Worm (Caenorhabditis elegans) whole organism, young adult: Measurements from ENCODE around the gene F07E5.12.

Source experiments
- B0019.2 ChIP-seq: fragments of 200-800 bp; sonication (Bioruptor generic); conservative IDR thresholded peaks from 2 replicates; pipeline ENCODE4 v1.3.6; 2022; ENCODE audit warnings: missing genetic modification reagents, missing genetic modification characterization, missing compliant biosample characterization
- D2030.7 ChIP-seq: fragments of 200-800 bp; sonication (Bioruptor generic); IDR thresholded peaks from 2 replicates; pipeline ENCODE4 v1.3.6; 2022; ENCODE audit warnings: missing genetic modification reagents, missing genetic modification characterization, missing compliant biosample characterization
- F37B4.10 ChIP-seq: fragments of 200-800 bp; sonication (Bioruptor generic); IDR thresholded peaks from 2 replicates; pipeline ENCODE4 v1.3.6; 2022; ENCODE audit warnings: missing genetic modification characterization, missing compliant biosample characterization
- F49E8.2 ChIP-seq: sonication (generic microtip); optimal IDR thresholded peaks from 3 replicates; lab custom pipeline; 2017; ENCODE audit warnings: missing genetic modification characterization, mild to moderate bottlenecking, missing compliant biosample characterization, antibody characterized with exemption, moderate library complexity; ENCODE audit not compliant: insufficient read depth
- F52B5.7 ChIP-seq: sonication (generic microtip); optimal IDR thresholded peaks from 2 replicates; lab custom pipeline; 2016; ENCODE audit warnings: mild to moderate bottlenecking, missing genetic modification characterization, missing compliant biosample characterization
- F55B11.4 ChIP-seq: sonication (generic microtip); optimal IDR thresholded peaks from 2 replicates; lab custom pipeline; 2016; ENCODE audit warnings: missing compliant biosample characterization, missing genetic modification characterization, borderline replicate concordance; ENCODE audit not compliant: insufficient read depth
- ama-1 ChIP-seq, 3 experiments: fragments of 150-350 bp in 1 of 3; sonication (generic microtip) in 2 of 3; optimal IDR thresholded peaks; 2 replicates each; lab custom pipeline; 2014 to 2018; ENCODE audit warnings: missing biosample characterization in 2 of 3, missing genetic modification characterization in 2 of 3, missing genetic modification reagents in 2 of 3
- bed-1 ChIP-seq: fragments of 200-800 bp; sonication (Bioruptor generic); IDR thresholded peaks from 2 replicates; pipeline ENCODE4 v1.3.6; 2022; ENCODE audit warnings: missing genetic modification reagents, missing genetic modification characterization, missing compliant biosample characterization
- bed-2 ChIP-seq: fragments of 200-800 bp; sonication (Bioruptor generic); IDR thresholded peaks from 2 replicates; pipeline ENCODE4 v1.3.6; 2022; ENCODE audit warnings: missing genetic modification reagents, missing genetic modification characterization, missing compliant biosample characterization
- cebp-1 ChIP-seq, 2 experiments: fragments of 200-800 bp in 1 of 2; sonication (Bioruptor generic) in 1 of 2; sonication (generic microtip) in 1 of 2; IDR thresholded peaks in 1 of 2; optimal IDR thresholded peaks in 1 of 2; 2 replicates each; pipeline versions ENCODE4 v1.3.6 to Lab custom; 2017 to 2022; ENCODE audit warnings: missing compliant biosample characterization in 2 of 2, missing genetic modification characterization in 2 of 2, mild to moderate bottlenecking in 1 of 2, missing genetic modification reagents in 1 of 2, moderate library complexity in 1 of 2
- ceh-79 ChIP-seq: sonication (generic microtip); optimal IDR thresholded peaks from 2 replicates; lab custom pipeline; 2017; ENCODE audit warnings: mild to moderate bottlenecking, missing genetic modification characterization, missing compliant biosample characterization
- chd-7 ChIP-seq: sonication (generic microtip); optimal IDR thresholded peaks from 2 replicates; lab custom pipeline; 2016; ENCODE audit warnings: mild to moderate bottlenecking, missing genetic modification characterization, moderate library complexity, missing compliant biosample characterization
- die-1 ChIP-seq: sonication (generic microtip); optimal IDR thresholded peaks from 2 replicates; lab custom pipeline; 2016; ENCODE audit warnings: missing genotype, mild to moderate bottlenecking, missing genetic modification characterization, missing compliant biosample characterization
- dox-1 ChIP-seq: fragments of 200-800 bp; sonication (Bioruptor generic); IDR thresholded peaks from 2 replicates; pipeline ENCODE4 v1.3.6; 2022; ENCODE audit warnings: missing genetic modification reagents, missing genetic modification characterization, missing compliant biosample characterization
- dpff-1 ChIP-seq: sonication (generic microtip); optimal IDR thresholded peaks from 2 replicates; lab custom pipeline; 2017; ENCODE audit warnings: mild to moderate bottlenecking, missing genetic modification characterization, missing compliant biosample characterization
- efl-1 ChIP-seq: fragments of 150-350 bp; optimal IDR thresholded peaks from 2 replicates; lab custom pipeline; 2014; ENCODE audit warnings: missing biosample characterization, missing genetic modification reagents, missing genetic modification characterization
- ets-4 ChIP-seq: fragments of 200-800 bp; sonication (Bioruptor generic); optimal IDR thresholded peaks from 2 replicates; lab custom pipeline; 2018; ENCODE audit warnings: mild to moderate bottlenecking, missing genetic modification characterization, missing compliant biosample characterization
- lin-54 ChIP-seq: fragments of 200-800 bp; sonication (Bioruptor generic); optimal IDR thresholded peaks from 2 replicates; lab custom pipeline; 2018; ENCODE audit warnings: mild to moderate bottlenecking, missing genetic modification characterization, missing compliant biosample characterization
- lir-1 ChIP-seq: fragments of 200-800 bp; sonication (Bioruptor generic); conservative IDR thresholded peaks from 2 replicates; pipeline ENCODE4 v1.3.6; 2022; ENCODE audit warnings: missing genetic modification reagents, missing genetic modification characterization, missing compliant biosample characterization
- lsl-1 ChIP-seq: fragments of 200-800 bp; sonication (Bioruptor generic); optimal IDR thresholded peaks from 2 replicates; lab custom pipeline; 2018; ENCODE audit warnings: mild to moderate bottlenecking, missing genetic modification characterization, moderate library complexity, missing compliant biosample characterization
- madf-10 ChIP-seq: sonication (generic microtip); optimal IDR thresholded peaks from 2 replicates; lab custom pipeline; 2016; ENCODE audit warnings: mild to moderate bottlenecking, missing genetic modification characterization, missing compliant biosample characterization
- mcd-1 ChIP-seq: fragments of 200-800 bp; sonication (Bioruptor generic); IDR thresholded peaks from 2 replicates; pipeline ENCODE4 v1.3.6; 2022; ENCODE audit warnings: missing genetic modification reagents, missing genetic modification characterization, missing compliant biosample characterization
- mes-4 ChIP-seq: sonication (generic microtip); optimal IDR thresholded peaks from 2 replicates; lab custom pipeline; 2016; ENCODE audit warnings: missing genotype, missing genetic modification characterization, missing compliant biosample characterization
- nfya-2 ChIP-seq: fragments of 200-800 bp; sonication (Bioruptor generic); IDR thresholded peaks from 2 replicates; pipeline ENCODE4 v1.3.6; 2022; ENCODE audit warnings: missing genetic modification reagents, missing genetic modification characterization, missing compliant biosample characterization
- nhr-27 ChIP-seq: fragments of 200-800 bp; sonication (Bioruptor generic); optimal IDR thresholded peaks from 2 replicates; lab custom pipeline; 2018; ENCODE audit warnings: mild to moderate bottlenecking, missing genetic modification characterization, moderate library complexity, missing compliant biosample characterization
- nhr-80 ChIP-seq: sonication (generic microtip); optimal IDR thresholded peaks from 2 replicates; lab custom pipeline; 2016; ENCODE audit warnings: missing genetic modification characterization, missing compliant biosample characterization
- pha-4 ChIP-seq: fragments of 150-350 bp; sonication (generic microtip); optimal IDR thresholded peaks from 2 replicates; lab custom pipeline; 2014; ENCODE audit warnings: missing biosample characterization, missing genetic modification reagents, missing genetic modification characterization
- repo-1 ChIP-seq: sonication (generic microtip); optimal IDR thresholded peaks from 2 replicates; lab custom pipeline; 2017; ENCODE audit warnings: mild to moderate bottlenecking, missing genetic modification characterization, missing compliant biosample characterization
- snpc-1.1 ChIP-seq: sonication (generic microtip); optimal IDR thresholded peaks from 2 replicates; lab custom pipeline; 2017; ENCODE audit warnings: missing genetic modification characterization, mild to moderate bottlenecking, missing compliant biosample characterization, antibody characterized with exemption, moderate library complexity, missing genotype, missing genetic modification reagents; ENCODE audit not compliant: insufficient read depth
- snpc-1.3 ChIP-seq: sonication (generic microtip); optimal IDR thresholded peaks from 2 replicates; lab custom pipeline; 2017; ENCODE audit warnings: missing genetic modification characterization, mild to moderate bottlenecking, missing compliant biosample characterization, antibody characterized with exemption, moderate library complexity, missing genotype, missing genetic modification reagents; ENCODE audit not compliant: insufficient read depth
- somi-1 ChIP-seq: fragments of 200-800 bp; sonication (Bioruptor generic); optimal IDR thresholded peaks from 2 replicates; lab custom pipeline; 2018; ENCODE audit warnings: mild to moderate bottlenecking, missing genetic modification characterization, missing compliant biosample characterization
- tbx-9 ChIP-seq: sonication (generic microtip); optimal IDR thresholded peaks from 2 replicates; lab custom pipeline; 2016; ENCODE audit warnings: borderline replicate concordance, missing genetic modification characterization, inconsistent platforms, missing compliant biosample characterization
- unc-62 ChIP-seq: fragments of 150-350 bp; optimal IDR thresholded peaks from 2 replicates; lab custom pipeline; 2014; ENCODE audit warnings: missing biosample characterization, missing genetic modification reagents, missing genetic modification characterization
- zfh-2 ChIP-seq: fragments of 200-800 bp; sonication (Bioruptor generic); conservative IDR thresholded peaks from 2 replicates; pipeline ENCODE4 v1.3.6; 2022; ENCODE audit warnings: missing genetic modification reagents, missing genetic modification characterization, missing compliant biosample characterization

Gene F07E5.12

ce11 chrII:2081257-2081656, 13.5 kb downstream of the F07E5.12 start, which contains the start of gene T16A1.4 (continued):
- TF ChIP-seq lir-1 (GFP tag; lab: Robert Waterston, UW), result no peak
- TF ChIP-seq cebp-1 (GFP tag; IDR thresholded peaks at IDR 0.05; lab: Robert Waterston, UW), result no peak
- no peak for TF ChIP-seq cebp-1 (tag; optimal IDR thresholded peaks at IDR 0.05; lab: Kevin White, UChicago)
- TF ChIP-seq efl-1 (GFP tag; lab: Kevin White, UChicago), result no peak
- TF ChIP-seq, all 124 proteins: peak for 0

DNA sequence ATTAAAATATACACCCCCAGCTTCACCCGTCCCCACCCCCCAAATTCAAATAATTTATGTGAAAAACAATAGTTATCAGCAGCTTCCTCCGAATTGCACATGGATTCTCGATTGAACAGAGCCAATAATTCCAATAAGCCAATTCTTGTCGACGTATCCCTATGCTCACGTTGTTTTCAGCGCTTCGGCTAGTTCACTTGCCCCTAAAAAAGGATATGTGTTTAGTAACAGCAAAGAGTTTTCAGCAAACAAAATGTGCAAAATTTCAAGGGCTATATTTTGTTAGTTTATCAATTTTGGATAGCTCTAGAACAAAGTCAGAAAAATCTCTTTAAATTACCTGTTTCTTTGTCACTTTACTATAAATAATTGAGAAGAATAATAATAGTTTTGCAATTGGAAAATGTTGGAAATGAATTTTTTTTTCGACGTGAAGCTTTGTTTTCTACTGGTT, 16.0 kb downstream of the F07E5.12 start, which contains the start of the genes T16A1.5 and fbxc-49:
Gene T16A1.5, minus strand, starts transcription at position 101 of the 454 bp plus-strand sequence.
Gene fbxc-49, plus strand, starts transcription at position 404 of the 454 bp plus-strand sequence.
- TF ChIP-seq die-1 (no peak), D2030.7 (GFP tag; lab: Robert Waterston, UW) (no peak), F49E8.2 (tag; lab: Kevin White, UChicago) (no peak), mcd-1 (GFP tag; lab: Robert Waterston, UW) (no peak), ceh-79 (tag; lab: Kevin White, UChicago) (no peak), nhr-80 (tag; lab: Kevin White, UChicago) (no peak), madf-10 (tag; lab: Kevin White, UChicago) (no peak)

DNA sequence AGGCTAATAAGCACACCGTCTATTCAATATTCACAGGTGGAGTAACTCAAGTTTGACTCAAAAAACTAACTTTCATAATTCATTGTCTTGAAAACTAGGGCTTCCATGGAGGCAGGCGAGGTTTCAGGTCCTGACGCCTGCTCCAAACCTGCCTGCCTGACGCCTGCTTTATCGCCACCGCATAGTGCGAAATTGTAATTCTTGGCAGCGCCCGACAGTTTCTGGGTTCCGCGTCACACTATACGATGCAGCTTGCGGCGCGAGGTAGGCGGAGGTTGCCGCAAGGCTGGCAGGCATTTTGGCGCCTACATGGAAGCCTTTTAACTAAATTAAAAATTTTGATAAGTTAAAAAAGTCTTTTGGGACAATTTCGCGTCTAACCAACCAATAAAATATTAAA, 19.4 kb downstream of the F07E5.12 start:
- TF ChIP-seq snpc-1.3 (tag; lab: Kevin White, UChicago) (no peak), mes-4 (tag; lab: Kevin White, UChicago) (no peak), F52B5.7 (no peak), lsl-1 (GFP tag; lab: Kevin White, UChicago) (no peak), F37B4.10 (GFP tag; lab: Robert Waterston, UW) (0 out of 2 replicates have a peak, but pooled peaks have one; percentile 65), bed-2 (no peak), snpc-1.1 (tag; lab: Kevin White, UChicago) (peak; percentile 14), ets-4 (no peak), dpff-1 (tag; lab: Kevin White, UChicago) (no peak), chd-7 (tag; lab: Kevin White, UChicago) (no peak), zfh-2 (GFP tag; lab: Robert Waterston, UW) (peak; percentile 66), F55B11.4 (no peak), dox-1 (GFP tag; lab: Robert Waterston, UW) (no peak), B0019.2 (no peak), bed-1 (GFP tag; lab: Robert Waterston, UW) (no peak), F49E8.2 (tag; lab: Kevin White, UChicago) (no peak), ama-1 (optimal IDR thresholded peaks at IDR 0.05; lab: Kevin White, UChicago) (no peak), ama-1 (GFP tag; optimal IDR thresholded peaks at IDR 0.05; lab: Kevin White, UChicago) (no peak), nfya-2 (no peak)

DNA sequence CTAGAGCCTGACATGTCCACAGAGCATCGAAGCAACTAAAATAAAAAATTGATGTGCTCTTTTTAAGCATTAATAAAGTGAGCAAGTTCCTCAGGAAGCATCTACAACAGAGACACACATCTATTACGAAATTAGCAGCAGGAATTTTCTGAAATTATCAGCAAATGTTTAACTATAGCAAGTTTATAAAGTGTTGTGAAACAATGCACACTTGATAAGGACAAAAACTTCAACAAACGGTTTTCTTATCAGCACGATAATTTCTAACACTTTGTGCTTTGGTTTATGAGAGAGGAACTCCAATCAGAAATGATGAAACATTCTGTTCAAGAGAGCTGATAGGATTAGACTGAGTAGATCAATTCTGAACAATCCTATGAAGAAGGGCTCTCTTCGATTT, 22.8 kb downstream of the F07E5.12 start, which contains the start of gene trpl-5:
Gene trpl-5, minus strand, starts transcription at position 32 of the 400 bp plus-strand sequence.
- TF ChIP-seq nhr-27 (tag; lab: Kevin White, UChicago) (no peak), lin-54 (GFP tag; lab: Kevin White, UChicago) (no peak), tbx-9 (tag; lab: Kevin White, UChicago) (no peak), unc-62 (GFP tag; lab: Kevin White, UChicago) (no peak), cebp-1 (GFP tag; IDR thresholded peaks at IDR 0.05; lab: Robert Waterston, UW) (peak; percentile 56; the same call in 1 of the 2 replicates), cebp-1 (tag; optimal IDR thresholded peaks at IDR 0.05; lab: Kevin White, UChicago) (no peak), pha-4 (tag; lab: Kevin White, UChicago) (peak; percentile 15), somi-1 (GFP tag; lab: Kevin White, UChicago) (no peak), repo-1 (tag; lab: Kevin White, UChicago) (no peak), nhr-80 (tag; lab: Kevin White, UChicago) (peak; percentile 76)
- TF ChIP-seq, all 124 proteins: peak for 3
